Fruit fly (Drosophila melanogaster): Measurements from ENCODE around the gene hep.

Gene hep

DNA sequence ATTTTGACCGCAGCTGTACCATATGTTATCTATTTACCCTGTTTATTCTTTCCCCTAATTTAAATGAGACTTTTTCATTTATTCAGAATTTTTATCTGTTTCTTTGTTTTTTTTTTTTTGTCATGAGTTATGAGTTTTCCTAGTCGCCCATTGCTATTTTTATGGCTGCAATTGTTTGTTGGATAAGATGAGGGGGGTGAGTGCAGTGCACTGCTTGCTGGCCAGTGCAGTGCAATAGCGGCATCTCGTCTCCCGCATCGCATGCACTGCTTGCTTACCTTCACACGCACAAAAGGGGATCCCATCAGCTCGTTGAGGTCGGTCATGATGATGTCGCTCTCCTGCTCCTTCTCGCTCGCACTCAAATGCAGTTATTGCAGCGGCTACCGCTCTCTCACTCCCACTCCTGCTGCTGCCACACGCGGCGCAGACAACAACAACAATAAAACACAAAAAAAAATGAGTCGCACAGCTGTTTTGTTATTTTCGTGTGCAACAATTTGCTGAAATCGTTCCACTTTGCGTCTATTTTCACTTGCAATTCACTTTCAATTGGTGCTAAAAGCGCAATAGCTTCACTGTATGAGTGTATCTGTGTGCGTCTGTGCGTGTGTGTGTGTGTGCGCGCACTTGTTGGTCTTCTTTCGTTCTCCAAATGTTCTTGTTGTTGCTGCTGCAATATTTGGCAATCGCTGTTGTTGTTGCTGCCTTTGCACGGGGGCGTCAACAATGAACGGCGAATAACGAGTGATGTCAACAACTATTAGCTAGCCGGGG lies 37.9 kb upstream of the hep start (continued):
- TF ChIP-seq CG3281 (GFP tag; optimal IDR thresholded peaks at IDR 0.05) (no peak), CG11247 (GFP tag; IDR thresholded peaks at IDR 0.05) (no peak), CG15073 (GFP tag; optimal IDR thresholded peaks at IDR 0.05) (no peak), sens-2 (GFP tag; IDR thresholded peaks at IDR 0.05) (peak; percentile 16; the same call in 1 of the 2 replicates), lola (GFP tag; optimal IDR thresholded peaks at IDR 0.05) (no peak), ewg (GFP tag; optimal IDR thresholded peaks at IDR 0.05) (peak; percentile 23), pho (GFP tag; optimal IDR thresholded peaks at IDR 0.05) (no peak), dan (GFP tag; IDR thresholded peaks at IDR 0.05) (no peak), Hr51 (GFP tag; optimal IDR thresholded peaks at IDR 0.05) (peak in 1 of 2 experiments; percentile 23), Jarid2 (GFP tag; optimal IDR thresholded peaks at IDR 0.05) (no peak), CG8089 (GFP tag; optimal IDR thresholded peaks at IDR 0.05) (peak; percentile 24), CG13296 (GFP tag; optimal IDR thresholded peaks at IDR 0.05) (no peak), Dip2 (GFP tag; IDR thresholded peaks at IDR 0.05) (no peak), CG3726 (GFP tag; IDR thresholded peaks at IDR 0.05) (no peak), wek (GFP tag; optimal IDR thresholded peaks at IDR 0.05) (no peak), Ptx1 (GFP tag; IDR thresholded peaks at IDR 0.05) (0 out of 2 replicates have a peak, but pooled peaks have one; percentile 12), CG4282 (GFP tag; optimal IDR thresholded peaks at IDR 0.05) (no peak), CG2889 (GFP tag; IDR thresholded peaks at IDR 0.05) (no peak), Mrtf (GFP tag; IDR thresholded peaks at IDR 0.05) (no peak), HHEX (GFP tag; optimal IDR thresholded peaks at IDR 0.05) (no peak), zf30C (GFP tag; optimal IDR thresholded peaks at IDR 0.05) (no peak), sna (GFP tag; IDR thresholded peaks at IDR 0.05; ENCODE audit: partially characterized antibody) (no peak), CG1647 (GFP tag; optimal IDR thresholded peaks at IDR 0.05) (no peak), NC2α (GFP tag; optimal IDR thresholded peaks at IDR 0.05) (peak; percentile 31), bab2 (GFP tag; optimal IDR thresholded peaks at IDR 0.05) (peak; percentile 19), CG17612 (GFP tag; IDR thresholded peaks at IDR 0.05) (no peak), klu (GFP tag; IDR thresholded peaks at IDR 0.05) (no peak), gfzf (GFP tag; optimal IDR thresholded peaks at IDR 0.05) (no peak), shn (GFP tag; optimal IDR thresholded peaks at IDR 0.05) (peak; percentile 41), sob (GFP tag; IDR thresholded peaks at IDR 0.05) (no peak), CG17568 (GFP tag; optimal IDR thresholded peaks at IDR 0.05) (no peak), CG34376 (GFP tag; optimal IDR thresholded peaks at IDR 0.05) (no peak), vnd (GFP tag; IDR thresholded peaks at IDR 0.05; ENCODE audit: partially characterized antibody) (no peak), CG17829 (tag; optimal IDR thresholded peaks at IDR 0.05) (peak; percentile 34), CG8944 (GFP tag; optimal IDR thresholded peaks at IDR 0.05) (peak; percentile 8), grn (GFP tag; optimal IDR thresholded peaks at IDR 0.05) (no peak), CG2199 (GFP tag; IDR thresholded peaks at IDR 0.05) (peak; percentile 74; the same call in 2 of the 3 replicates), crol (GFP tag; IDR thresholded peaks at IDR 0.05) (peak; percentile 89), CG16813 (GFP tag; IDR thresholded peaks at IDR 0.05; ENCODE audit: partially characterized antibody) (no peak), CG14014 (GFP tag; IDR thresholded peaks at IDR 0.05) (peak; percentile 19; the same call in 1 of the 2 replicates), repo (GFP tag; optimal IDR thresholded peaks at IDR 0.05) (no peak), inv (GFP tag; IDR thresholded peaks at IDR 0.05; ENCODE audit: partially characterized antibody) (no peak), ac (GFP tag; optimal IDR thresholded peaks at IDR 0.05) (no peak), CG6765 (GFP tag; optimal IDR thresholded peaks at IDR 0.05) (peak; percentile 1), Eip74EF (GFP tag; optimal IDR thresholded peaks at IDR 0.05) (peak in 1 of 2 experiments; percentile 15), disco-r (GFP tag; optimal IDR thresholded peaks at IDR 0.05) (no peak), CG10959 (GFP tag; IDR thresholded peaks at IDR 0.05) (no peak), scrt (GFP tag; optimal IDR thresholded peaks at IDR 0.05) (no peak), CG7786 (GFP tag; optimal IDR thresholded peaks at IDR 0.05) (no peak)

All from whole organism, embryonic.